Fruit fly (Drosophila melanogaster): Measurements from ENCODE around the gene CG15602.

The CG15602 gene

DNA sequence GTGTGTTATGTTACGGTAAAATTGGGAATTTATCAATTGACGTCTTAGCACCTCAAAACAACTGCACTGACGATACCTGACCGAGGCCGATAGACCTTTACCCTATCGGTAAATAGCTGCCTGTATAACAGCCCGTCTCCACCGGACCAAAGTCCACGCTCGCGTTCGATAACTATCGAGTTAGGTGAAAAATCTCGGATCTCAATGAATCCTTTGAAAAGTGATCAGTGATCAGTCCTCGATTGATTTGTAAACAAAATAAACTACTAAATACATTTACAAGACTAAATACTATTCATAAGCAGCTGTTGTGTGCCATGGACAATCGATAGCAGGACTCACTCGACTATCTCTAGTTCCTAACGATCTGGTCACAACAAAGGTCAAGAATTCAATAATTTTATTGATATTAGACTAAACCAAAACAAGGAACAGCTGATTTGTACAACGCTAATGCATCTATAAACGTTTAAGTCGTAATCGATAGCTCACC, 3.2 kb upstream of the CG15602 start, which contains the start of gene sordd1:
Gene sordd1 (minus strand): TSS at position 78 of the 493 bp plus-strand sequence.
- TF ChIP-seq N (GFP tag; optimal IDR thresholded peaks at IDR 0.05) = peak; percentile 66

DNA sequence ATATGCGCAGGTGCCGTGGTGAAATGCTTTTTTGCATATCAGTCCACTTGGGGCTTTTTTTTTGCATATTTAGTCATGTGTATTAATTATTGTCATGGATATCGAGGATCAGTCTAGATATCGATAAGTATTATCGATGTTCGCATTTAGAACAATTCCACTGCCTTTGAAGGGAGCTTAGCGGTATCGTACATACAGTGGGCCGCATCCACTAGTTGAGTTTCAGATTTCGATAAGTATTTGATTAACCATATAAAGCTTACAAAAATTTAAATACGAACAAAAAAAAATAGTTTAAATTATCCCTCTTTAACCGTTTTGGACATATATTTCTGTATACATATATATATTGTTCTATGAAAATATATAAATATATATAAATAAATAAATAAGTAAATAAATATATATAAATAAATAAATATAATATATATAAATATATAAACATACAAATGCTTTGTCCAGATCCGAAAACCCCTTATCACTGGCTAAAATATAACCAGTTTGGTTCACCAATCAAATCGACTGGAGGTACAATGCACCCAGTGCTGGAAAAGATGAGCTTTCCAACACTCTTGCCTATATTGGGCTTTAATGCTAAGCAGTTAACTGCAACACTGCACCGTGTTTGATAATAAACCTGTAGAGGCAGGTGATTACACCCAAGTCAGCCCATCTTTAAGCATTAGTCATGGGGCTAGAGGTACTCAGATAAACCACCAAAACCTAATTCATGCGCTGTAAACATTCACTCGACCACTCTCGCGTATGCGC, 3.8 kb downstream of the CG15602 start:
- TF ChIP-seq brk (GFP tag; optimal IDR thresholded peaks at IDR 0.05) (no peak), rgr (GFP tag; optimal IDR thresholded peaks at IDR 0.05) (peak; percentile 6), ey (GFP tag; optimal IDR thresholded peaks at IDR 0.05) (no peak), fru (GFP tag; optimal IDR thresholded peaks at IDR 0.05) (no peak), psq (GFP tag; optimal IDR thresholded peaks at IDR 0.05) (peak; percentile 10), Sp1 (GFP tag; optimal IDR thresholded peaks at IDR 0.05) (peak; percentile 48), woc (GFP tag; optimal IDR thresholded peaks at IDR 0.05) (peak; percentile 59), Dfd (GFP tag; optimal IDR thresholded peaks at IDR 0.05) (no peak), HLH106 (tag; optimal IDR thresholded peaks at IDR 0.05) (peak; percentile 37), sage (GFP tag; optimal IDR thresholded peaks at IDR 0.05) (no peak), dl (GFP tag; optimal IDR thresholded peaks at IDR 0.05; ENCODE audit: insufficient read depth in 1 of 2, partially characterized antibody in 2 of 2) (no peak), dsf (GFP tag; optimal IDR thresholded peaks at IDR 0.05; ENCODE audit: borderline replicate concordance) (no peak), pan (optimal IDR thresholded peaks at IDR 0.05) (no peak), foxo (GFP tag; optimal IDR thresholded peaks at IDR 0.05) (peak in 1 of 2 experiments; percentile 35), Jra (GFP tag; optimal IDR thresholded peaks at IDR 0.05) (peak; percentile 11), Rel (GFP tag; optimal IDR thresholded peaks at IDR 0.05) (no peak), Rel (tag; optimal IDR thresholded peaks at IDR 0.05) (peak; percentile 89)

DNA sequence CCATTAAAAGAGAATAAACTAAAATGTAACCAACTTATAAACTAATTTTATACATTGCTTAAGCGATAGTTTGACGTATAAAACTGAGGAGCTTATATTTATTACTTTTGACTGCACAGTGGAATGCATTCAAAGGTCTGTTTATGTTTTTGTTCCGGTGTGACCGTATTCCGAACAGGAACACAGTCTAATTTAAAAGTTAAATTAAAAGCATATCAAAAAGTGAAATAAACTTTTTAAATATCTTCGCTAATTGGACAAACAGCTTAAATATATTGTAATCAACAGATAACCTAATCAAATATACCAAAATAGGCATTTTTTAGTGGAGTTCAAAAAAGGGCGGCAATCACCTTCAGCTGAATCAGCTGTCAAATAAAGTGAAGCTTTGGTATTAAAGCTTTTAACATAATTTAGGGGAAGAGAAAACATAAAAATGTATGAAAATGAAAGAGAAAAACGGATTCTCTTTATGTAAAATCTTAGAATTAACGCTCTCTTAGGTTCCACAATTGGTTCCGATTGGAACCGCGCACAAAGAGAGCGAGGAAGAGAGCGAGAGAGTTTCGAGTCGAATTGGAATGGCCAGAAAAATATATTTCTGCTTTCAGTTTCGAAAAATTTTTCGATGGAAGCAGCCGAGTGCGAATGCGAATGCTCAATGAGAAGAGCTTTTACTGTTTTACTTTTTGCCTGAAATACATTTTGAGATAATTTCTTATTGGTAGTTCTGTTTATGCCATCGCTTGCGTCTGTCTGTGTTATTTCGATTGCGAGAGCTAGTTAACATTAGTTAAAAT, 4.7 kb downstream of the CG15602 start, which contains the start of the genes PGRP-LE and sd:
Gene PGRP-LE (minus strand): TSS at position 117 of the 800 bp plus-strand sequence.
Gene sd (plus strand): TSS at position 607 of the 800 bp plus-strand sequence.
- TF ChIP-seq Rel (GFP tag; optimal IDR thresholded peaks at IDR 0.05) (peak; percentile 33), Rel (tag; optimal IDR thresholded peaks at IDR 0.05) (no peak), br (GFP tag; optimal IDR thresholded peaks at IDR 0.05) (no peak), usp (GFP tag; optimal IDR thresholded peaks at IDR 0.05) (no peak), foxo (GFP tag; optimal IDR thresholded peaks at IDR 0.05) (no peak), CG32264 (GFP tag; optimal IDR thresholded peaks at IDR 0.05) (no peak), Hr78 (GFP tag; optimal IDR thresholded peaks at IDR 0.05) (no peak), lola (GFP tag; optimal IDR thresholded peaks at IDR 0.05) (no peak), tai (GFP tag; optimal IDR thresholded peaks at IDR 0.05) (no peak), Jra (GFP tag; optimal IDR thresholded peaks at IDR 0.05) (no peak), GATAd (GFP tag; optimal IDR thresholded peaks at IDR 0.05) (no peak), Dif (GFP tag; optimal IDR thresholded peaks at IDR 0.05; ENCODE audit: partially characterized antibody) (peak; percentile 47), jim (GFP tag; optimal IDR thresholded peaks at IDR 0.05) (no peak), OdsH (GFP tag; optimal IDR thresholded peaks at IDR 0.05) (no peak), HLH106 (tag; optimal IDR thresholded peaks at IDR 0.05) (no peak), Mio (GFP tag; optimal IDR thresholded peaks at IDR 0.05) (no peak), CG9705 (GFP tag; optimal IDR thresholded peaks at IDR 0.05) (no peak), psq (GFP tag; optimal IDR thresholded peaks at IDR 0.05) (no peak), Myc (optimal IDR thresholded peaks at IDR 0.05) (no peak), CrebA (GFP tag; optimal IDR thresholded peaks at IDR 0.05; ENCODE audit: borderline replicate concordance) (no peak), dmrt93B (GFP tag; optimal IDR thresholded peaks at IDR 0.05) (no peak), sage (GFP tag; optimal IDR thresholded peaks at IDR 0.05) (peak; percentile 51), Vsx2 (GFP tag; optimal IDR thresholded peaks at IDR 0.05; ENCODE audit: partially characterized antibody) (no peak), brk (GFP tag; optimal IDR thresholded peaks at IDR 0.05) (peak; percentile 58), sv (GFP tag; optimal IDR thresholded peaks at IDR 0.05) (no peak), ey (GFP tag; optimal IDR thresholded peaks at IDR 0.05) (no peak), h (GFP tag; optimal IDR thresholded peaks at IDR 0.05) (no peak), pan (optimal IDR thresholded peaks at IDR 0.05) (no peak), woc (GFP tag; optimal IDR thresholded peaks at IDR 0.05) (peak; percentile 4), Abd-B (GFP tag; optimal IDR thresholded peaks at IDR 0.05) (no peak), rgr (GFP tag; optimal IDR thresholded peaks at IDR 0.05) (no peak), dl (GFP tag; optimal IDR thresholded peaks at IDR 0.05; ENCODE audit: insufficient read depth in 1 of 2, partially characterized antibody in 2 of 2) (peak in 1 of 2 experiments; percentile 24), dsf (GFP tag; optimal IDR thresholded peaks at IDR 0.05; ENCODE audit: borderline replicate concordance) (no peak), N (GFP tag; optimal IDR thresholded peaks at IDR 0.05) (no peak), Dfd (GFP tag; optimal IDR thresholded peaks at IDR 0.05) (no peak), fru (GFP tag; optimal IDR thresholded peaks at IDR 0.05) (peak; percentile 40), Sp1 (GFP tag; optimal IDR thresholded peaks at IDR 0.05) (no peak), Hnf4 (GFP tag; optimal IDR thresholded peaks at IDR 0.05) (no peak), Hr83 (GFP tag; optimal IDR thresholded peaks at IDR 0.05; ENCODE audit: poor library complexity, severe bottlenecking) (no peak)
